Fruit fly (Drosophila melanogaster) whole organism, wandering third instar larva: Measurements from ENCODE around the gene TotM.

Source experiments
- CrebA ChIP-seq: fragments of 200-800 bp; sonication (Bioruptor generic); optimal IDR thresholded peaks from 2 replicates; lab custom pipeline; 2016; ENCODE audit warnings: missing biosample characterization, mild to moderate bottlenecking, missing genetic modification characterization, borderline replicate concordance
- Hr78 ChIP-seq: fragments of >200 bp; optimal IDR thresholded peaks from 2 replicates; lab custom pipeline; 2017; ENCODE audit warnings: missing biosample characterization, missing genetic modification characterization
- Hr83 ChIP-seq: fragments of 200-300 bp; sonication (Bioruptor generic); optimal IDR thresholded peaks from 2 replicates; lab custom pipeline; 2016; ENCODE audit warnings: missing biosample characterization, mild to moderate bottlenecking, missing genetic modification characterization, moderate library complexity; ENCODE audit not compliant: poor library complexity, severe bottlenecking
- OdsH ChIP-seq: fragments of 200-800 bp; sonication (Bioruptor generic); optimal IDR thresholded peaks from 2 replicates; lab custom pipeline; 2016; ENCODE audit warnings: missing biosample characterization, mild to moderate bottlenecking, missing genetic modification characterization
- Rel ChIP-seq, 2 experiments: fragments of 200-800 bp; sonication (Bioruptor generic) in 1 of 2; optimal IDR thresholded peaks; 2 replicates in 1 of 2; 3 replicates in 1 of 2; lab custom pipeline; 2016 to 2019; ENCODE audit warnings: mild to moderate bottlenecking in 2 of 2, missing biosample characterization in 2 of 2, missing genetic modification characterization in 2 of 2, moderate library complexity in 1 of 2
- Sp1 ChIP-seq: fragments of 200-800 bp; sonication (Bioruptor generic); optimal IDR thresholded peaks from 3 replicates; lab custom pipeline; 2019; ENCODE audit warnings: missing biosample characterization, mild to moderate bottlenecking, missing genetic modification characterization, moderate library complexity
- Vsx2 ChIP-seq: fragments of 200-300, 225-300 bp; sonication (Bioruptor generic); optimal IDR thresholded peaks from 2 replicates; lab custom pipeline; 2018; ENCODE audit warnings: missing biosample characterization, missing genetic modification characterization; ENCODE audit not compliant: partially characterized antibody
- br ChIP-seq: fragments of 200-800 bp; sonication (Bioruptor generic); optimal IDR thresholded peaks from 2 replicates; lab custom pipeline; 2016; ENCODE audit warnings: missing biosample characterization, missing genetic modification characterization
- ey ChIP-seq: fragments of 200-800 bp; sonication (Bioruptor generic); optimal IDR thresholded peaks from 2 replicates; lab custom pipeline; 2016; ENCODE audit warnings: missing biosample characterization, missing genetic modification characterization
- h ChIP-seq: fragments of 200-800 bp; sonication (Bioruptor generic); optimal IDR thresholded peaks from 3 replicates; lab custom pipeline; 2016; ENCODE audit warnings: missing biosample characterization, mild to moderate bottlenecking, missing genetic modification characterization
- pan ChIP-seq: fragments of >200 bp; optimal IDR thresholded peaks from 2 replicates; lab custom pipeline; 2017
- psq ChIP-seq: fragments of 200-800 bp; sonication (Bioruptor generic); optimal IDR thresholded peaks from 3 replicates; lab custom pipeline; 2017; ENCODE audit warnings: missing biosample characterization, mild to moderate bottlenecking, missing genetic modification characterization, moderate library complexity
- usp ChIP-seq: fragments of >200 bp; optimal IDR thresholded peaks from 2 replicates; lab custom pipeline; 2017; ENCODE audit warnings: missing biosample characterization, missing genetic modification characterization

DNA sequence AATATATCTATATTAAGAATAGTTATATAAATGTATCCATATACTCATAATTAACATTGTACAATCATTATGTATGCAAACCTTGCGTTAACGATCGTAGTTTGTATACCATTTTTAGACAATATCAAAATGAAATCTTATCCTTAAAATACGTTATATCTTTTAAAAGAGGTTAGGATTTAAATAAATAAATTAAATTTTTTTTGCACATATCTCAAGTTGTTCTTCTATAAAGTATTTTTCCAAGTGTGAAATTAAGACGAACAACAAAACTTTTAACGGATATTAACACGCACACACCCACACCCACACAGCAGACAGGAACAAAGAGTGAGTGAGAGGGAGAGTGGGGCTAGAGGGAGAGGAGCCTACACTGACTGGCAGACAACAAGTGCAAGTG is 39.7 kb upstream of the TotM start:
- peak; percentile 58 for TF ChIP-seq Sp1 (GFP tag; lab: Kevin White, UChicago)
- TF ChIP-seq usp (GFP tag; lab: Kevin White, UChicago): no peak
- TF ChIP-seq psq: peak; percentile 1
- TF ChIP-seq Rel (GFP tag; optimal IDR thresholded peaks at IDR 0.05; lab: Kevin White, UChicago): no peak
- no peak for TF ChIP-seq Rel (tag; optimal IDR thresholded peaks at IDR 0.05; lab: Kevin White, UChicago)
- peak; percentile 37 for TF ChIP-seq OdsH
- TF ChIP-seq pan (lab: Kevin White, UChicago): no peak
- no peak for TF ChIP-seq ey (GFP tag; lab: Kevin White, UChicago)
- peak; percentile 9 for TF ChIP-seq h (GFP tag; lab: Kevin White, UChicago)
- no peak for TF ChIP-seq CrebA (GFP tag; lab: Kevin White, UChicago)
- TF ChIP-seq br (GFP tag; lab: Kevin White, UChicago): no peak
- no peak for TF ChIP-seq Hr83 (GFP tag; lab: Kevin White, UChicago)
- no peak for TF ChIP-seq Hr78 (GFP tag; lab: Kevin White, UChicago)
- TF ChIP-seq Vsx2 (GFP tag; lab: Kevin White, UChicago): no peak
